Fruit fly (Drosophila melanogaster): ENCODE measurements around the gene colt.
A peak's percentile ranks its signal among the peaks of the same experiment; 100 is the strongest.

Gene colt

DNA sequence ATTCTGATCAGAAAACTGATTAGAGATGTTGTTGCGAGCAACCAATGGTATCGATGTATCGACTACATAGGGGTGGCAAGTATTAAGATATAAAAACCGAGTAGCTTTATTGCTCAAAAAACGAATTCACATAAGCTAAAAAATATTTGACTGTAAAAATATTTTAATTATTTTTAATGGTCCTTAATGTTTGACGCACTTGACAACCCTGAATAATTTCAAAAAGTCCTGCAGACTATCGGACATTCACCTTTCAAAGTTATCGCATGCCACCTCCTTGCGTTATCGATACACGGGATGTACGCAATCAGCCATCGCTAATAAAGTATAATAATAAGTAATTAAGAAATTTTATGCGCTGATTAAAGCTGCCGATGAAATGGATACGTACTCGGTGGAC lies 10.2 kb downstream of the colt start, which contains the start of the genes HemK2, Snapin and Tnpo-SR (continued):
- TF ChIP-seq CG6683 (GFP tag; optimal IDR thresholded peaks at IDR 0.05), result peak; percentile 83
- TF ChIP-seq knrl (GFP tag; IDR thresholded peaks at IDR 0.05; ENCODE audit: partially characterized antibody), result peak; percentile 97
- TF ChIP-seq D (optimal IDR thresholded peaks at IDR 0.05), result no peak
- TF ChIP-seq D (GFP tag; optimal IDR thresholded peaks at IDR 0.05), result peak; percentile 68
- TF ChIP-seq gcm2 (GFP tag; optimal IDR thresholded peaks at IDR 0.05), result peak; percentile 74
- peak; percentile 43 for TF ChIP-seq Neu2 (GFP tag; optimal IDR thresholded peaks at IDR 0.05; ENCODE audit: borderline replicate concordance)
- TF ChIP-seq Hr3 (GFP tag; optimal IDR thresholded peaks at IDR 0.05), result peak; percentile 91
- TF ChIP-seq CG3995 (GFP tag; optimal IDR thresholded peaks at IDR 0.05), result peak; percentile 68
- peak; percentile 87 for TF ChIP-seq HLH3B (GFP tag; IDR thresholded peaks at IDR 0.05)
- TF ChIP-seq CrebB (tag; optimal IDR thresholded peaks at IDR 0.05), result peak; percentile 88
- peak in 1 of 3 experiments; percentile 88 for TF ChIP-seq lola (GFP tag; optimal IDR thresholded peaks at IDR 0.05)
- peak; percentile 89 for TF ChIP-seq ttk (GFP tag; IDR thresholded peaks at IDR 0.05)
- TF ChIP-seq zen (tag; optimal IDR thresholded peaks at IDR 0.05), result peak; percentile 97
- peak; percentile 94 for TF ChIP-seq CG4404 (GFP tag; IDR thresholded peaks at IDR 0.05)
- TF ChIP-seq phol (tag; optimal IDR thresholded peaks at IDR 0.05), result peak; percentile 93
- no peak for TF ChIP-seq CG8478 (optimal IDR thresholded peaks at IDR 0.05)
- TF ChIP-seq CG17612 (GFP tag; IDR thresholded peaks at IDR 0.05), result peak; percentile 89
- TF ChIP-seq bab2 (GFP tag; optimal IDR thresholded peaks at IDR 0.05), result peak; percentile 90
- peak; percentile 98 for TF ChIP-seq Doc3 (GFP tag; IDR thresholded peaks at IDR 0.05; ENCODE audit: partially characterized antibody)
- TF ChIP-seq CG10147 (GFP tag; optimal IDR thresholded peaks at IDR 0.05), result peak; percentile 92
- TF ChIP-seq CG8765 (GFP tag; IDR thresholded peaks at IDR 0.05), result peak; percentile 94
- peak; percentile 24 for TF ChIP-seq fd64A (GFP tag; optimal IDR thresholded peaks at IDR 0.05)
- TF ChIP-seq ab (GFP tag; optimal IDR thresholded peaks at IDR 0.05), result peak; percentile 63
- no peak for TF ChIP-seq Hr39 (optimal IDR thresholded peaks at IDR 0.05)
- peak; percentile 94 for TF ChIP-seq lmd (GFP tag; IDR thresholded peaks at IDR 0.05)
- peak; percentile 84 to 92 for TF ChIP-seq dpn (GFP tag; optimal IDR thresholded peaks at IDR 0.05)
- TF ChIP-seq fu2 (GFP tag; optimal IDR thresholded peaks at IDR 0.05), result peak; percentile 76
- TF ChIP-seq amos (GFP tag; IDR thresholded peaks at IDR 0.05; ENCODE audit: partially characterized antibody), result peak; percentile 93
- TF ChIP-seq pzg (GFP tag; optimal IDR thresholded peaks at IDR 0.05), result peak; percentile 84
- peak; percentile 95 for TF ChIP-seq Abd-B (GFP tag; optimal IDR thresholded peaks at IDR 0.05)
- peak; percentile 91 for TF ChIP-seq bcd (GFP tag; optimal IDR thresholded peaks at IDR 0.05)
- TF ChIP-seq CG1529 (GFP tag; optimal IDR thresholded peaks at IDR 0.05), result peak; percentile 71
- peak; percentile 89 for TF ChIP-seq CG18476 (GFP tag; optimal IDR thresholded peaks at IDR 0.05)
- TF ChIP-seq CG9876 (GFP tag; optimal IDR thresholded peaks at IDR 0.05), result peak; percentile 69
- TF ChIP-seq B-H1 (GFP tag; IDR thresholded peaks at IDR 0.05), result peak; percentile 90
- peak; percentile 60 for TF ChIP-seq CG8281 (tag; optimal IDR thresholded peaks at IDR 0.05)
- peak; percentile 79 for TF ChIP-seq CG43689 (GFP tag; IDR thresholded peaks at IDR 0.05)
- TF ChIP-seq sc (optimal IDR thresholded peaks at IDR 0.05), result no peak
- TF ChIP-seq sc (GFP tag; optimal IDR thresholded peaks at IDR 0.05), result peak; percentile 71
- peak; percentile 82 for TF ChIP-seq ems (GFP tag; optimal IDR thresholded peaks at IDR 0.05)
- TF ChIP-seq ara (GFP tag; IDR thresholded peaks at IDR 0.05), result peak; percentile 88
- TF ChIP-seq CG32767 (GFP tag; IDR thresholded peaks at IDR 0.05), result peak; percentile 83; the same call in 1 of the 2 replicates
- peak; percentile 94 for TF ChIP-seq CG18599 (GFP tag; optimal IDR thresholded peaks at IDR 0.05)
- TF ChIP-seq run (tag; optimal IDR thresholded peaks at IDR 0.05), result peak; percentile 62
- TF ChIP-seq CG42726 (GFP tag; IDR thresholded peaks at IDR 0.05; ENCODE audit: partially characterized antibody), result peak; percentile 85
- TF ChIP-seq NfI (GFP tag; optimal IDR thresholded peaks at IDR 0.05), result peak; percentile 92
- TF ChIP-seq Blimp-1 (GFP tag; optimal IDR thresholded peaks at IDR 0.05), result peak; percentile 87
- peak; percentile 52 for TF ChIP-seq CG12236 (GFP tag; optimal IDR thresholded peaks at IDR 0.05)
- TF ChIP-seq HLH54F (GFP tag; optimal IDR thresholded peaks at IDR 0.05), result peak; percentile 86
- TF ChIP-seq CG11504 (tag; optimal IDR thresholded peaks at IDR 0.05), result peak; percentile 91
- peak; percentile 91 for TF ChIP-seq mam (GFP tag; optimal IDR thresholded peaks at IDR 0.05)
